ENCODE assay signal across 1 fruit fly cellular context in the genomic region with DNA sequence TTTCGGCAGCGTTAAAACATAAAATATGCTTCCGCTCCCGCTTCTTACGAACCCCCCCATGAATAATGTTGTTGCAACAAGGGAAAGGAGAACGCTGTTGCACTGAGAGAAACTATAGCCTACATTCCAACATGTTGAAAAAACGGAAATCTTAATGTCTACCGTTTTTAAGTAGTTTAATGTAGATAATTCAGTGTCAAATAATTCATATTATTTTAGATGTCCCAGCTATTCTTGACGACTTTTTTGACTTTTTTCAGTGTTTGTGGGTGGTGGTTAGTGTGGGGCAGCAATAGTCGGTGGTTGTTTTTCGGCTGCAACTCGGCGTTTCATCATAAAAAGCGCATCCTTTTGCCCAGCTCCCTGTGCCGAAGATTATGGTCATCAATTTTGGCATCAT.
TF ChIP-seq lines count a peak whose summit lies in the region.

No protein-coding gene starts in this region.

TF ChIP-seq in whole organism, embryonic, 481 proteins besides CTCF, POLR2A, EP300 and RAD21 (continued from another document and continues in another):
- TF ChIP-seq CG31365 (tag; optimal IDR thresholded peaks at IDR 0.05; lab: Kevin White, UChicago): no peak
- TF ChIP-seq slbo (GFP tag; IDR thresholded peaks at IDR 0.05; lab: Robert Waterston, UW): peak; percentile 51
- peak in 1 of 2 experiments; percentile 20 for TF ChIP-seq Pdp1 (GFP tag; optimal IDR thresholded peaks at IDR 0.05; lab: Kevin White, UChicago)
- TF ChIP-seq CG34422 (GFP tag; IDR thresholded peaks at IDR 0.05; lab: Robert Waterston, UW): peak; percentile 41; the same call in 2 of the 3 replicates
- no peak for TF ChIP-seq tll (GFP tag; optimal IDR thresholded peaks at IDR 0.05; lab: Kevin White, UChicago)
- TF ChIP-seq CG3065 (GFP tag; optimal IDR thresholded peaks at IDR 0.05; lab: Kevin White, UChicago): peak; percentile 10
- TF ChIP-seq CG17568 (GFP tag; optimal IDR thresholded peaks at IDR 0.05; lab: Kevin White, UChicago): peak; percentile 27
- TF ChIP-seq bsh (GFP tag; optimal IDR thresholded peaks at IDR 0.05; lab: Kevin White, UChicago): peak in 1 of 2 experiments; percentile 87
- TF ChIP-seq crc (GFP tag; optimal IDR thresholded peaks at IDR 0.05; lab: Kevin White, UChicago): no peak
- peak; percentile 49 for TF ChIP-seq CG31441 (GFP tag; IDR thresholded peaks at IDR 0.05; lab: Robert Waterston, UW)
- no peak for TF ChIP-seq CG13287 (GFP tag; IDR thresholded peaks at IDR 0.05; lab: Robert Waterston, UW; ENCODE audit: partially characterized antibody)
- TF ChIP-seq shn (GFP tag; optimal IDR thresholded peaks at IDR 0.05; lab: Kevin White, UChicago): no peak
- peak; percentile 11 for TF ChIP-seq CG1602 (GFP tag; optimal IDR thresholded peaks at IDR 0.05; lab: Kevin White, UChicago)
- TF ChIP-seq Ets65A (GFP tag; lab: Kevin White, UChicago): peak; percentile 96
- peak; percentile 46; the same call in 1 of the 3 replicates for TF ChIP-seq H15 (GFP tag; IDR thresholded peaks at IDR 0.05; lab: Robert Waterston, UW)
- TF ChIP-seq CG13775 (GFP tag; optimal IDR thresholded peaks at IDR 0.05; lab: Kevin White, UChicago): peak; percentile 25
- TF ChIP-seq CG15601 (tag; optimal IDR thresholded peaks at IDR 0.05; lab: Kevin White, UChicago): peak; percentile 60
- peak; percentile 62 for TF ChIP-seq fd96Cb (tag; optimal IDR thresholded peaks at IDR 0.05; lab: Kevin White, UChicago)
- TF ChIP-seq CG4730 (GFP tag; IDR thresholded peaks at IDR 0.05; lab: Robert Waterston, UW): no peak
- TF ChIP-seq CG14860 (GFP tag; IDR thresholded peaks at IDR 0.05; lab: Robert Waterston, UW; ENCODE audit: partially characterized antibody): no peak
- no peak for TF ChIP-seq Rfx (GFP tag; IDR thresholded peaks at IDR 0.05; lab: Robert Waterston, UW)
- TF ChIP-seq gsb-n (tag; optimal IDR thresholded peaks at IDR 0.05; lab: Kevin White, UChicago): peak; percentile 62
- TF ChIP-seq Hmr (GFP tag; optimal IDR thresholded peaks at IDR 0.05; lab: Kevin White, UChicago): no peak
- TF ChIP-seq CG14050 (GFP tag; IDR thresholded peaks at IDR 0.05; lab: Robert Waterston, UW): no peak
- TF ChIP-seq Gug (GFP tag; IDR thresholded peaks at IDR 0.05; lab: Robert Waterston, UW): no peak
- TF ChIP-seq CG8359 (GFP tag; optimal IDR thresholded peaks at IDR 0.05; lab: Kevin White, UChicago; ENCODE audit: borderline replicate concordance): peak; percentile 8
- TF ChIP-seq CG2712 (tag; optimal IDR thresholded peaks at IDR 0.05; lab: Kevin White, UChicago): peak; percentile 79
- TF ChIP-seq sens-2 (GFP tag; IDR thresholded peaks at IDR 0.05; lab: Robert Waterston, UW): peak; percentile 41
- TF ChIP-seq CG10979 (tag; optimal IDR thresholded peaks at IDR 0.05; lab: Kevin White, UChicago): peak; percentile 78
- TF ChIP-seq CG3407 (GFP tag; optimal IDR thresholded peaks at IDR 0.05; lab: Kevin White, UChicago): peak; percentile 63
- no peak for TF ChIP-seq peb (GFP tag; IDR thresholded peaks at IDR 0.05; lab: Robert Waterston, UW)
- TF ChIP-seq Ets97D (GFP tag; optimal IDR thresholded peaks at IDR 0.05; lab: Kevin White, UChicago): no peak
- TF ChIP-seq so (GFP tag; IDR thresholded peaks at IDR 0.05; lab: Robert Waterston, UW): peak; percentile 18; the same call in 1 of the 3 replicates
- no peak for TF ChIP-seq mirr (GFP tag; optimal IDR thresholded peaks at IDR 0.05; lab: Kevin White, UChicago)
- TF ChIP-seq CG8388 (GFP tag; optimal IDR thresholded peaks at IDR 0.05; lab: Kevin White, UChicago): peak; percentile 73
- no peak for TF ChIP-seq CG18011 (GFP tag; optimal IDR thresholded peaks at IDR 0.05; lab: Kevin White, UChicago)
- TF ChIP-seq jing (GFP tag; optimal IDR thresholded peaks at IDR 0.05; lab: Kevin White, UChicago): peak; percentile 10
- TF ChIP-seq CG9876 (GFP tag; optimal IDR thresholded peaks at IDR 0.05; lab: Kevin White, UChicago): peak; percentile 10
- no peak for TF ChIP-seq caup (GFP tag; optimal IDR thresholded peaks at IDR 0.05; lab: Kevin White, UChicago; ENCODE audit: severe bottlenecking)
- TF ChIP-seq D (optimal IDR thresholded peaks at IDR 0.05; lab: Kevin White, UChicago): no peak
- TF ChIP-seq D (GFP tag; optimal IDR thresholded peaks at IDR 0.05; lab: Kevin White, UChicago): peak; percentile 59
- TF ChIP-seq CG33213 (GFP tag; optimal IDR thresholded peaks at IDR 0.05; lab: Kevin White, UChicago): no peak
- TF ChIP-seq CG6765 (GFP tag; optimal IDR thresholded peaks at IDR 0.05; lab: Kevin White, UChicago): no peak
- TF ChIP-seq CG33557 (GFP tag; optimal IDR thresholded peaks at IDR 0.05; lab: Kevin White, UChicago): peak; percentile 55
- TF ChIP-seq CG1529 (GFP tag; optimal IDR thresholded peaks at IDR 0.05; lab: Kevin White, UChicago): peak; percentile 54
- peak; percentile 4 for TF ChIP-seq Camta (GFP tag; optimal IDR thresholded peaks at IDR 0.05; lab: Kevin White, UChicago)
- TF ChIP-seq Chrac-16 (GFP tag; optimal IDR thresholded peaks at IDR 0.05; lab: Kevin White, UChicago): peak; percentile 13
- TF ChIP-seq Med (GFP tag; lab: Kevin White, UChicago): peak; percentile 90
- TF ChIP-seq mam (GFP tag; optimal IDR thresholded peaks at IDR 0.05; lab: Kevin White, UChicago): no peak
- no peak for TF ChIP-seq CG32767 (GFP tag; IDR thresholded peaks at IDR 0.05; lab: Robert Waterston, UW)
- TF ChIP-seq CG13296 (GFP tag; optimal IDR thresholded peaks at IDR 0.05; lab: Kevin White, UChicago): no peak
- TF ChIP-seq Atf-2 (GFP tag; optimal IDR thresholded peaks at IDR 0.05; lab: Kevin White, UChicago): no peak
- TF ChIP-seq CG15269 (tag; optimal IDR thresholded peaks at IDR 0.05; lab: Kevin White, UChicago): peak; percentile 49
- TF ChIP-seq CG2889 (GFP tag; IDR thresholded peaks at IDR 0.05; lab: Robert Waterston, UW): no peak
- TF ChIP-seq dati (GFP tag; IDR thresholded peaks at IDR 0.05; lab: Robert Waterston, UW): no peak
- no peak for TF ChIP-seq D19B (GFP tag; optimal IDR thresholded peaks at IDR 0.05; lab: Kevin White, UChicago)
- TF ChIP-seq Xbp1 (GFP tag; optimal IDR thresholded peaks at IDR 0.05; lab: Kevin White, UChicago): peak; percentile 65
- no peak for TF ChIP-seq aop (GFP tag; IDR thresholded peaks at IDR 0.05; lab: Robert Waterston, UW)
- TF ChIP-seq CG34376 (GFP tag; optimal IDR thresholded peaks at IDR 0.05; lab: Kevin White, UChicago): no peak
- TF ChIP-seq CG12219 (GFP tag; optimal IDR thresholded peaks at IDR 0.05; lab: Kevin White, UChicago): peak; percentile 41
- no peak for TF ChIP-seq Mrtf (GFP tag; IDR thresholded peaks at IDR 0.05; lab: Robert Waterston, UW)
- no peak for TF ChIP-seq CG31388 (GFP tag; optimal IDR thresholded peaks at IDR 0.05; lab: Kevin White, UChicago)
- TF ChIP-seq chn (GFP tag; optimal IDR thresholded peaks at IDR 0.05; lab: Kevin White, UChicago): peak; percentile 43
- TF ChIP-seq hth (optimal IDR thresholded peaks at IDR 0.05; lab: Kevin White, UChicago): no peak
- peak; percentile 22 for TF ChIP-seq CG18619 (GFP tag; optimal IDR thresholded peaks at IDR 0.05; lab: Kevin White, UChicago)
- no peak for TF ChIP-seq tx (GFP tag; optimal IDR thresholded peaks at IDR 0.05; lab: Kevin White, UChicago)
- peak; percentile 77 for TF ChIP-seq CG11504 (tag; optimal IDR thresholded peaks at IDR 0.05; lab: Kevin White, UChicago)
- 0 out of 2 replicates have a peak, but pooled peaks have one; percentile 24 for TF ChIP-seq CG11696 (GFP tag; IDR thresholded peaks at IDR 0.05; lab: Robert Waterston, UW)
- TF ChIP-seq CG13624 (GFP tag; optimal IDR thresholded peaks at IDR 0.05; lab: Kevin White, UChicago): no peak
- no peak for TF ChIP-seq CG17612 (GFP tag; IDR thresholded peaks at IDR 0.05; lab: Robert Waterston, UW)
- peak; percentile 58 for TF ChIP-seq CG17829 (tag; optimal IDR thresholded peaks at IDR 0.05; lab: Kevin White, UChicago)
- no peak for TF ChIP-seq nerfin-2 (GFP tag; IDR thresholded peaks at IDR 0.05; lab: Robert Waterston, UW; ENCODE audit: partially characterized antibody)
- TF ChIP-seq gem (tag; optimal IDR thresholded peaks at IDR 0.05; lab: Kevin White, UChicago): peak; percentile 79
- TF ChIP-seq CG8944 (GFP tag; optimal IDR thresholded peaks at IDR 0.05; lab: Kevin White, UChicago): no peak
- peak; percentile 23 for TF ChIP-seq CG12299 (tag; optimal IDR thresholded peaks at IDR 0.05; lab: Kevin White, UChicago)
- TF ChIP-seq chinmo (GFP tag; IDR thresholded peaks at IDR 0.05; lab: Robert Waterston, UW; ENCODE audit: partially characterized antibody): 0 out of 4 replicates have a peak, but pooled peaks have one; percentile 18
- TF ChIP-seq CG11560 (tag; IDR thresholded peaks at IDR 0.05; lab: Robert Waterston, UW): no peak
- no peak for TF ChIP-seq CG9932 (GFP tag; IDR thresholded peaks at IDR 0.05; lab: Robert Waterston, UW)
- peak; percentile 57 for TF ChIP-seq row (GFP tag; IDR thresholded peaks at IDR 0.05; lab: Robert Waterston, UW)
- no peak for TF ChIP-seq CG4360 (GFP tag; IDR thresholded peaks at IDR 0.05; lab: Robert Waterston, UW)
- peak; percentile 23 for TF ChIP-seq Side (GFP tag; optimal IDR thresholded peaks at IDR 0.05; lab: Kevin White, UChicago)
- TF ChIP-seq CG18262 (tag; optimal IDR thresholded peaks at IDR 0.05; lab: Kevin White, UChicago): peak; percentile 79
- TF ChIP-seq CG10267 (tag; optimal IDR thresholded peaks at IDR 0.05; lab: Kevin White, UChicago): peak; percentile 54
- TF ChIP-seq inv (GFP tag; IDR thresholded peaks at IDR 0.05; lab: Robert Waterston, UW; ENCODE audit: partially characterized antibody): no peak
- no peak for TF ChIP-seq mld (GFP tag; IDR thresholded peaks at IDR 0.05; lab: Robert Waterston, UW; ENCODE audit: partially characterized antibody)
- no peak for TF ChIP-seq HLHmδ (GFP tag; optimal IDR thresholded peaks at IDR 0.05; lab: Kevin White, UChicago)
- TF ChIP-seq CG1603 (tag; optimal IDR thresholded peaks at IDR 0.05; lab: Kevin White, UChicago): peak; percentile 82
- TF ChIP-seq knrl (GFP tag; IDR thresholded peaks at IDR 0.05; lab: Robert Waterston, UW; ENCODE audit: partially characterized antibody): no peak
- TF ChIP-seq Taf1 (GFP tag; IDR thresholded peaks at IDR 0.05; lab: Robert Waterston, UW): no peak
- TF ChIP-seq CG4820 (GFP tag; optimal IDR thresholded peaks at IDR 0.05; lab: Kevin White, UChicago): peak; percentile 22
- TF ChIP-seq oc (tag; optimal IDR thresholded peaks at IDR 0.05; lab: Kevin White, UChicago): peak; percentile 46
- peak; percentile 35 for TF ChIP-seq Kr (GFP tag; optimal IDR thresholded peaks at IDR 0.05; lab: Kevin White, UChicago)
- peak; percentile 40; the same call in 1 of the 2 replicates for TF ChIP-seq onecut (GFP tag; IDR thresholded peaks at IDR 0.05; lab: Robert Waterston, UW)
- peak; percentile 1 for TF ChIP-seq cwo (GFP tag; optimal IDR thresholded peaks at IDR 0.05; lab: Kevin White, UChicago)
- TF ChIP-seq CG1233 (GFP tag; optimal IDR thresholded peaks at IDR 0.05; lab: Kevin White, UChicago): no peak
- peak; percentile 66 for TF ChIP-seq sisA (GFP tag; IDR thresholded peaks at IDR 0.05; lab: Robert Waterston, UW)
- no peak for TF ChIP-seq pzg (GFP tag; optimal IDR thresholded peaks at IDR 0.05; lab: Kevin White, UChicago)
- TF ChIP-seq trem (tag; optimal IDR thresholded peaks at IDR 0.05; lab: Kevin White, UChicago): peak; percentile 52
- TF ChIP-seq CG1024 (GFP tag; IDR thresholded peaks at IDR 0.05; lab: Robert Waterston, UW): 0 out of 2 replicates have a peak, but pooled peaks have one; percentile 20
- TF ChIP-seq sqz (GFP tag; optimal IDR thresholded peaks at IDR 0.05; lab: Kevin White, UChicago): no peak
- peak; percentile 47 for TF ChIP-seq CG8089 (GFP tag; optimal IDR thresholded peaks at IDR 0.05; lab: Kevin White, UChicago)
- TF ChIP-seq Hsf (GFP tag; optimal IDR thresholded peaks at IDR 0.05; lab: Kevin White, UChicago): no peak
- no peak for TF ChIP-seq CG17912 (GFP tag; optimal IDR thresholded peaks at IDR 0.05; lab: Kevin White, UChicago)
- TF ChIP-seq Sry-δ (GFP tag; optimal IDR thresholded peaks at IDR 0.05; lab: Kevin White, UChicago): no peak
- no peak for TF ChIP-seq pb (GFP tag; optimal IDR thresholded peaks at IDR 0.05; lab: Kevin White, UChicago)
- TF ChIP-seq CG16863 (GFP tag; optimal IDR thresholded peaks at IDR 0.05; lab: Kevin White, UChicago): peak; percentile 51
- no peak for TF ChIP-seq CG6683 (GFP tag; optimal IDR thresholded peaks at IDR 0.05; lab: Kevin White, UChicago)
- peak; percentile 4 for TF ChIP-seq CG12942 (GFP tag; optimal IDR thresholded peaks at IDR 0.05; lab: Kevin White, UChicago)
- no peak for TF ChIP-seq Opbp (GFP tag; IDR thresholded peaks at IDR 0.05; lab: Robert Waterston, UW; ENCODE audit: partially characterized antibody)
- 0 out of 2 replicates have a peak, but pooled peaks have one; percentile 6 for TF ChIP-seq CG32772 (GFP tag; IDR thresholded peaks at IDR 0.05; lab: Robert Waterston, UW)
- no peak for TF ChIP-seq Aef1 (GFP tag; IDR thresholded peaks at IDR 0.05; lab: Robert Waterston, UW)
- TF ChIP-seq ap (GFP tag; IDR thresholded peaks at IDR 0.05; lab: Robert Waterston, UW): peak; percentile 26; the same call in 1 of the 2 replicates
- no peak for TF ChIP-seq Elba2 (GFP tag; optimal IDR thresholded peaks at IDR 0.05; lab: Kevin White, UChicago)
- no peak for TF ChIP-seq CG10431 (GFP tag; optimal IDR thresholded peaks at IDR 0.05; lab: Kevin White, UChicago)
- TF ChIP-seq pum (GFP tag; optimal IDR thresholded peaks at IDR 0.05; lab: Kevin White, UChicago): peak; percentile 48
- TF ChIP-seq sug (tag; optimal IDR thresholded peaks at IDR 0.05; lab: Kevin White, UChicago): no peak
- peak; percentile 81 for TF ChIP-seq vvl (GFP tag; IDR thresholded peaks at IDR 0.05; lab: Robert Waterston, UW)
- peak; percentile 62 for TF ChIP-seq CG13424 (tag; optimal IDR thresholded peaks at IDR 0.05; lab: Kevin White, UChicago)
- peak; percentile 40 for TF ChIP-seq CG12659 (GFP tag; optimal IDR thresholded peaks at IDR 0.05; lab: Kevin White, UChicago)
- no peak for TF ChIP-seq crp (GFP tag; optimal IDR thresholded peaks at IDR 0.05; lab: Kevin White, UChicago)
- peak; percentile 15 for TF ChIP-seq Antp (GFP tag; optimal IDR thresholded peaks at IDR 0.05; lab: Kevin White, UChicago)
- no peak for TF ChIP-seq Trl (optimal IDR thresholded peaks at IDR 0.05; lab: Kevin White, UChicago)
- TF ChIP-seq Trl (GFP tag; optimal IDR thresholded peaks at IDR 0.05; lab: Kevin White, UChicago): no peak
- TF ChIP-seq Dek (tag; optimal IDR thresholded peaks at IDR 0.05; lab: Kevin White, UChicago): no peak
- no peak for TF ChIP-seq scrt (GFP tag; optimal IDR thresholded peaks at IDR 0.05; lab: Kevin White, UChicago)
- no peak for TF ChIP-seq CG15514 (GFP tag; optimal IDR thresholded peaks at IDR 0.05; lab: Kevin White, UChicago)
- TF ChIP-seq Dip2 (GFP tag; IDR thresholded peaks at IDR 0.05; lab: Robert Waterston, UW): no peak
- TF ChIP-seq CG1647 (GFP tag; optimal IDR thresholded peaks at IDR 0.05; lab: Kevin White, UChicago): peak; percentile 0
